Worm (Caenorhabditis elegans) whole organism, young adult: ENCODE results near the gene clec-84.

Experiments
- B0019.2 ChIP-seq: fragments of 200-800 bp; sonication (Bioruptor generic); conservative IDR thresholded peaks from 2 replicates; pipeline ENCODE4 v1.3.6; 2022; ENCODE audit warnings: missing genetic modification reagents, missing genetic modification characterization, missing compliant biosample characterization
- C06A6.2 ChIP-seq: fragments of 200-800 bp; sonication (Bioruptor generic); conservative IDR thresholded peaks from 2 replicates; pipeline ENCODE4 v1.3.6; 2022; ENCODE audit warnings: missing genetic modification characterization, missing compliant biosample characterization
- F22D6.2 ChIP-seq: sonication (generic microtip); optimal IDR thresholded peaks from 2 replicates; lab custom pipeline; 2016; ENCODE audit warnings: mild to moderate bottlenecking, missing genetic modification characterization, missing compliant biosample characterization
- F57C9.4 ChIP-seq: sonication (generic microtip); optimal IDR thresholded peaks from 2 replicates; lab custom pipeline; 2017; ENCODE audit warnings: mild to moderate bottlenecking, missing genetic modification characterization, missing compliant biosample characterization
- T26A5.8 ChIP-seq: sonication (generic microtip); optimal IDR thresholded peaks from 2 replicates; lab custom pipeline; 2016; ENCODE audit warnings: missing genetic modification characterization, missing compliant biosample characterization
- Y67H2A.10 ChIP-seq: fragments of 200-800 bp; sonication (Bioruptor generic); conservative IDR thresholded peaks from 2 replicates; pipeline ENCODE4 v1.3.6; 2022; ENCODE audit warnings: missing genetic modification reagents, missing genetic modification characterization, missing compliant biosample characterization
- aptf-3 ChIP-seq: fragments of 200-800 bp; sonication (Bioruptor generic); IDR thresholded peaks from 2 replicates; pipeline ENCODE4 v1.3.6; 2022; ENCODE audit warnings: missing genetic modification characterization, missing compliant biosample characterization
- bed-1 ChIP-seq: fragments of 200-800 bp; sonication (Bioruptor generic); IDR thresholded peaks from 2 replicates; pipeline ENCODE4 v1.3.6; 2022; ENCODE audit warnings: missing genetic modification reagents, missing genetic modification characterization, missing compliant biosample characterization
- bed-2 ChIP-seq: fragments of 200-800 bp; sonication (Bioruptor generic); IDR thresholded peaks from 2 replicates; pipeline ENCODE4 v1.3.6; 2022; ENCODE audit warnings: missing genetic modification reagents, missing genetic modification characterization, missing compliant biosample characterization
- ceh-27 ChIP-seq: fragments of 200-800 bp; sonication (Bioruptor generic); optimal IDR thresholded peaks from 2 replicates; lab custom pipeline; 2018; ENCODE audit warnings: mild to moderate bottlenecking, missing genetic modification characterization, moderate library complexity, missing compliant biosample characterization
- ceh-79 ChIP-seq: sonication (generic microtip); optimal IDR thresholded peaks from 2 replicates; lab custom pipeline; 2017; ENCODE audit warnings: mild to moderate bottlenecking, missing genetic modification characterization, missing compliant biosample characterization
- chd-7 ChIP-seq: sonication (generic microtip); optimal IDR thresholded peaks from 2 replicates; lab custom pipeline; 2016; ENCODE audit warnings: mild to moderate bottlenecking, missing genetic modification characterization, moderate library complexity, missing compliant biosample characterization
- egl-18 ChIP-seq: fragments of 200-800 bp; sonication (Bioruptor generic); IDR thresholded peaks from 2 replicates; pipeline ENCODE4 v1.3.6; 2022; ENCODE audit warnings: missing genetic modification reagents, missing genetic modification characterization, missing compliant biosample characterization
- gei-17 ChIP-seq: fragments of 200-800 bp; sonication (Bioruptor generic); optimal IDR thresholded peaks from 2 replicates; lab custom pipeline; 2018; ENCODE audit warnings: mild to moderate bottlenecking, missing genetic modification characterization, missing compliant biosample characterization
- hlh-12 ChIP-seq: sonication (generic microtip); optimal IDR thresholded peaks from 2 replicates; lab custom pipeline; 2016; ENCODE audit warnings: missing genetic modification characterization, missing compliant biosample characterization
- lin-35 ChIP-seq, 3 experiments: fragments of 150-350 bp in 2 of 3; sonication (generic microtip) in 1 of 3; optimal IDR thresholded peaks; 2 replicates each; lab custom pipeline; 2014 to 2018; ENCODE audit warnings: missing biosample characterization in 3 of 3, missing genetic modification characterization in 3 of 3, missing genetic modification reagents in 3 of 3
- lsy-27 ChIP-seq: sonication (generic microtip); optimal IDR thresholded peaks from 2 replicates; lab custom pipeline; 2017; ENCODE audit warnings: missing genetic modification characterization, mild to moderate bottlenecking, missing compliant biosample characterization, antibody characterized with exemption, missing genotype, borderline replicate concordance; ENCODE audit not compliant: insufficient read depth
- madf-10 ChIP-seq: sonication (generic microtip); optimal IDR thresholded peaks from 2 replicates; lab custom pipeline; 2016; ENCODE audit warnings: mild to moderate bottlenecking, missing genetic modification characterization, missing compliant biosample characterization
- mel-28 ChIP-seq: sonication (generic microtip); optimal IDR thresholded peaks from 2 replicates; lab custom pipeline; 2016; ENCODE audit warnings: borderline replicate concordance, mild to moderate bottlenecking, missing genetic modification characterization, missing compliant biosample characterization
- mxl-1 ChIP-seq: sonication (generic microtip); optimal IDR thresholded peaks from 2 replicates; lab custom pipeline; 2016; ENCODE audit warnings: missing genetic modification characterization, missing compliant biosample characterization
- nfya-1 ChIP-seq: sonication (generic microtip); optimal IDR thresholded peaks from 2 replicates; lab custom pipeline; 2017; ENCODE audit warnings: antibody characterized with exemption, missing compliant biosample characterization, missing genetic modification characterization, borderline replicate concordance; ENCODE audit not compliant: insufficient read depth
- nhr-120 ChIP-seq: fragments of 200-800 bp; sonication (Bioruptor generic); IDR thresholded peaks from 2 replicates; pipeline ENCODE4 v1.3.6; 2022; ENCODE audit warnings: missing genetic modification characterization, missing compliant biosample characterization
- sea-2 ChIP-seq: fragments of 200-800 bp; sonication (Bioruptor generic); IDR thresholded peaks from 2 replicates; pipeline ENCODE4 v1.3.6; 2022; ENCODE audit warnings: missing genetic modification characterization, missing compliant biosample characterization
- snpc-1.1 ChIP-seq: sonication (generic microtip); optimal IDR thresholded peaks from 2 replicates; lab custom pipeline; 2017; ENCODE audit warnings: missing genetic modification characterization, mild to moderate bottlenecking, missing compliant biosample characterization, antibody characterized with exemption, moderate library complexity, missing genotype, missing genetic modification reagents; ENCODE audit not compliant: insufficient read depth
- snpc-3.4 ChIP-seq: sonication (generic microtip); optimal IDR thresholded peaks from 2 replicates; lab custom pipeline; 2017; ENCODE audit warnings: missing genetic modification characterization, mild to moderate bottlenecking, missing compliant biosample characterization, antibody characterized with exemption, moderate library complexity, missing genotype, missing genetic modification reagents
- somi-1 ChIP-seq: fragments of 200-800 bp; sonication (Bioruptor generic); optimal IDR thresholded peaks from 2 replicates; lab custom pipeline; 2018; ENCODE audit warnings: mild to moderate bottlenecking, missing genetic modification characterization, missing compliant biosample characterization
- tbp1 ChIP-seq: fragments of 200-800 bp; sonication (Bioruptor generic); optimal IDR thresholded peaks from 2 replicates; lab custom pipeline; 2018; ENCODE audit warnings: mild to moderate bottlenecking, missing genetic modification characterization, missing compliant biosample characterization
- tlf-1 ChIP-seq: fragments of 200-800 bp; sonication (Bioruptor generic); optimal IDR thresholded peaks from 2 replicates; lab custom pipeline; 2018; ENCODE audit warnings: mild to moderate bottlenecking, missing genetic modification characterization, missing compliant biosample characterization
- xnd-1 ChIP-seq: sonication (generic microtip); optimal IDR thresholded peaks from 2 replicates; lab custom pipeline; 2016; ENCODE audit warnings: missing genotype, missing genetic modification reagents, missing genetic modification characterization, missing compliant biosample characterization
- ztf-18 ChIP-seq: sonication (generic microtip); optimal IDR thresholded peaks from 2 replicates; lab custom pipeline; 2016; ENCODE audit warnings: missing genotype, mild to moderate bottlenecking, missing genetic modification characterization, missing compliant biosample characterization
- ztf-26 ChIP-seq: sonication (generic microtip); optimal IDR thresholded peaks from 2 replicates; lab custom pipeline; 2017; ENCODE audit warnings: missing genetic modification characterization, missing compliant biosample characterization
- ztf-28 ChIP-seq: fragments of 200-800 bp; sonication (Bioruptor generic); IDR thresholded peaks from 2 replicates; pipeline ENCODE4 v1.3.6; 2022; ENCODE audit warnings: missing genetic modification reagents, missing genetic modification characterization, missing compliant biosample characterization
- ztf-3 ChIP-seq: fragments of 200-800 bp; sonication (Bioruptor generic); optimal IDR thresholded peaks from 2 replicates; lab custom pipeline; 2018; ENCODE audit warnings: mild to moderate bottlenecking, missing genetic modification characterization, missing compliant biosample characterization

Gene clec-84

DNA sequence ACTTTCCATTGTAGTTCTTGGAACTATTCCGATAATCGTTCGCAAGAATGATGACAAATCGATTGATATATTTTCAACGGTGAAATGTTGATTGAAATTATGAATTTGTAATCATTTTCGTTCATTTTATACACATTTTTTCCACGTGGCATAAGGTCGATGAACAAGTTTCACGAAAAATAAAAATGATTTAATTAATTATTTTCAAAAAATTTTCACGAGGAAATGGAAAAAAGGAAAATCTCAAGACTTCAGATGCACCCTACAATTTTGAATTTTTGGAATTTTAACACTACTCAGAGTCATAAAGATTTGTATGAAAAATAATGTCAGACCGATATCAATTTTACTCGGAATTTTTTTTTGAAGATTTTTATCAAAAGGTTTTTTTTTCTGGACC lies 22.6 kb upstream of the clec-84 start, which contains the start of gene Y54G2A.13:
Gene Y54G2A.13 (minus strand): TSS at position 101 of the 400 bp plus-strand sequence.
- no peak for TF ChIP-seq T26A5.8 (tag; lab: Kevin White, UChicago)
- no peak for TF ChIP-seq Y67H2A.10 (GFP tag; lab: Robert Waterston, UW)
- TF ChIP-seq tbp1 (GFP tag; lab: Kevin White, UChicago) = no peak
- no peak for TF ChIP-seq mel-28 (tag; lab: Kevin White, UChicago)
- TF ChIP-seq ztf-26 = no peak
- no peak for TF ChIP-seq nhr-120 (GFP tag; lab: Robert Waterston, UW)
- TF ChIP-seq lsy-27 (tag; lab: Kevin White, UChicago) = no peak
- no peak for TF ChIP-seq hlh-12 (tag; lab: Kevin White, UChicago)
- TF ChIP-seq madf-10 (tag; lab: Kevin White, UChicago) = no peak
- no peak for TF ChIP-seq ztf-3 (GFP tag; lab: Kevin White, UChicago)
- TF ChIP-seq bed-2 (GFP tag; lab: Robert Waterston, UW) = no peak
- TF ChIP-seq chd-7 (tag; lab: Kevin White, UChicago) = no peak
- no peak for TF ChIP-seq aptf-3 (GFP tag; lab: Robert Waterston, UW)

DNA sequence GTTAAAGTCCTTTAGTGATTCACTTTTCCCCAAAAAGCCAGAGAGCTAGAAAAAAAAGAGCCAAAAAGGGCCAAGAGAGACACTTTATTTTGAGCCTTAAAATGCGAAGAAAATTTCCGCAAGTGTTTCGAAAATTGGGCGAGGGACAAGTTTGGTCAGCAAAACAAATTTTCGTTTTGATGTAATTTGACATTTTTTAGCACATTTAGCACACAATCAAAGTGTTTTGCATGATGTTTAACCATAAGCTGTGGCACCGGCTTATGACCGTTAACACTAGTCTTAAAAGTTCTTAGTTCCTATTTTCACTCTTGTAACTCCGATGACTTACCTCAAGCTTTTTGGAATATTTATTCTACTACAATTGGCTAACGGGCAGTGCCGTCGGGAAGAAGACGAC lies 21.9 kb upstream of the clec-84 start, which contains the start of gene Y54G2A.37:
Gene Y54G2A.37 (plus strand): TSS at position 301 of the 400 bp plus-strand sequence.
- TF ChIP-seq lin-35 (GFP tag; optimal IDR thresholded peaks at IDR 0.05; lab: Kevin White, UChicago) (no peak), madf-10 (tag; lab: Kevin White, UChicago) (no peak), sea-2 (GFP tag; lab: Robert Waterston, UW) (no peak), bed-1 (GFP tag; lab: Robert Waterston, UW) (no peak), nfya-1 (tag; lab: Kevin White, UChicago) (no peak), gei-17 (GFP tag; lab: Kevin White, UChicago) (no peak), ceh-79 (tag; lab: Kevin White, UChicago) (no peak), F57C9.4 (tag; lab: Kevin White, UChicago) (no peak), snpc-1.1 (no peak), snpc-3.4 (tag; lab: Kevin White, UChicago) (no peak), F22D6.2 (tag; lab: Kevin White, UChicago) (no peak), egl-18 (no peak), ceh-27 (no peak), mxl-1 (tag; lab: Kevin White, UChicago) (no peak), B0019.2 (GFP tag; lab: Robert Waterston, UW) (no peak), C06A6.2 (GFP tag; lab: Robert Waterston, UW) (no peak)

ce11 chrIV:2823446-2823845 lies 18.8 kb upstream of the clec-84 start, which contains the start of gene clec-80:
clec-80 (plus strand) TSS chrIV:2823746.
- TF ChIP-seq xnd-1 (tag; lab: Kevin White, UChicago) (no peak), ztf-18 (tag; lab: Kevin White, UChicago) (no peak), ztf-28 (GFP tag; lab: Robert Waterston, UW) (no peak), tlf-1 (GFP tag; lab: Kevin White, UChicago) (no peak), tbp1 (GFP tag; lab: Kevin White, UChicago) (no peak), somi-1 (GFP tag; lab: Kevin White, UChicago) (no peak), C06A6.2 (GFP tag; lab: Robert Waterston, UW) (no peak)
